Fruit fly (Drosophila melanogaster) whole organism, wandering third instar larva: Measurements from ENCODE around the gene CG46430.

ENCODE experiments used
- CG9705 ChIP-seq: fragments of 200-800 bp; sonication (Bioruptor generic); optimal IDR thresholded peaks from 2 replicates; lab custom pipeline; 2018; ENCODE audit warnings: missing biosample characterization, mild to moderate bottlenecking, missing genetic modification characterization
- CrebA ChIP-seq: fragments of 200-800 bp; sonication (Bioruptor generic); optimal IDR thresholded peaks from 2 replicates; lab custom pipeline; 2016; ENCODE audit warnings: missing biosample characterization, mild to moderate bottlenecking, missing genetic modification characterization, borderline replicate concordance
- Dif ChIP-seq: fragments of 200-275, 200-300 bp; sonication (Bioruptor generic); optimal IDR thresholded peaks from 2 replicates; lab custom pipeline; 2018; ENCODE audit warnings: missing biosample characterization, missing genetic modification characterization; ENCODE audit not compliant: partially characterized antibody
- GATAd ChIP-seq: sonication (Bioruptor generic); optimal IDR thresholded peaks from 2 replicates; lab custom pipeline; 2016; ENCODE audit warnings: missing biosample characterization, missing genetic modification characterization
- HLH106 ChIP-seq: fragments of 200-800 bp; optimal IDR thresholded peaks from 3 replicates; lab custom pipeline; 2019; ENCODE audit warnings: missing biosample characterization, mild to moderate bottlenecking, missing genetic modification characterization, moderate library complexity
- Hnf4 ChIP-seq: fragments of 200-800 bp; sonication (Bioruptor generic); optimal IDR thresholded peaks from 2 replicates; lab custom pipeline; 2016; ENCODE audit warnings: missing biosample characterization, mild to moderate bottlenecking, missing genetic modification characterization
- Hr78 ChIP-seq: fragments of >200 bp; optimal IDR thresholded peaks from 2 replicates; lab custom pipeline; 2017; ENCODE audit warnings: missing biosample characterization, missing genetic modification characterization
- Jra ChIP-seq: sonication (Bioruptor generic); optimal IDR thresholded peaks from 2 replicates; lab custom pipeline; 2016; ENCODE audit warnings: missing biosample characterization, missing genetic modification characterization
- Myc ChIP-seq: fragments of >200 bp; optimal IDR thresholded peaks from 2 replicates; lab custom pipeline; 2017
- N ChIP-seq: fragments of >200 bp; optimal IDR thresholded peaks from 2 replicates; lab custom pipeline; 2018; ENCODE audit warnings: missing biosample characterization, missing external identifiers, missing genetic modification characterization
- OdsH ChIP-seq: fragments of 200-800 bp; sonication (Bioruptor generic); optimal IDR thresholded peaks from 2 replicates; lab custom pipeline; 2016; ENCODE audit warnings: missing biosample characterization, mild to moderate bottlenecking, missing genetic modification characterization
- Rel ChIP-seq, 2 experiments: fragments of 200-800 bp; sonication (Bioruptor generic) in 1 of 2; optimal IDR thresholded peaks; 2 replicates in 1 of 2; 3 replicates in 1 of 2; lab custom pipeline; 2016 to 2019; ENCODE audit warnings: mild to moderate bottlenecking in 2 of 2, missing biosample characterization in 2 of 2, missing genetic modification characterization in 2 of 2, moderate library complexity in 1 of 2
- Vsx2 ChIP-seq: fragments of 200-300, 225-300 bp; sonication (Bioruptor generic); optimal IDR thresholded peaks from 2 replicates; lab custom pipeline; 2018; ENCODE audit warnings: missing biosample characterization, missing genetic modification characterization; ENCODE audit not compliant: partially characterized antibody
- brk ChIP-seq: fragments of 200-800 bp; sonication (Bioruptor generic); optimal IDR thresholded peaks from 2 replicates; lab custom pipeline; 2016; ENCODE audit warnings: missing biosample characterization, mild to moderate bottlenecking, missing genetic modification characterization
- dl ChIP-seq, 2 experiments: fragments of 175-275, 200-275 bp in 1 of 2; fragments of 200-275 bp in 1 of 2; sonication (Bioruptor generic); optimal IDR thresholded peaks; lab custom pipeline; 2018; ENCODE audit warnings: mild to moderate bottlenecking in 2 of 2, missing biosample characterization in 2 of 2, missing genetic modification characterization in 2 of 2, moderate library complexity in 2 of 2; ENCODE audit not compliant: partially characterized antibody in 2 of 2, insufficient read depth in 1 of 2
- dmrt93B ChIP-seq: fragments of 200-800 bp; sonication (Bioruptor generic); optimal IDR thresholded peaks from 2 replicates; lab custom pipeline; 2018; ENCODE audit warnings: missing biosample characterization, mild to moderate bottlenecking, missing genetic modification characterization
- dsf ChIP-seq: sonication (Bioruptor generic); optimal IDR thresholded peaks from 2 replicates; lab custom pipeline; 2016; ENCODE audit warnings: missing biosample characterization, missing genetic modification characterization, borderline replicate concordance
- foxo ChIP-seq, 2 experiments: fragments of 200-800 bp; sonication (Bioruptor generic); optimal IDR thresholded peaks; 2 replicates in 1 of 2; 3 replicates in 1 of 2; lab custom pipeline; 2016 to 2017; ENCODE audit warnings: missing biosample characterization in 2 of 2, missing genetic modification characterization in 2 of 2
- fru ChIP-seq: fragments of 200-800 bp; sonication (Bioruptor generic); optimal IDR thresholded peaks from 3 replicates; lab custom pipeline; 2016; ENCODE audit warnings: missing biosample characterization, mild to moderate bottlenecking, missing genetic modification characterization
- h ChIP-seq: fragments of 200-800 bp; sonication (Bioruptor generic); optimal IDR thresholded peaks from 3 replicates; lab custom pipeline; 2016; ENCODE audit warnings: missing biosample characterization, mild to moderate bottlenecking, missing genetic modification characterization
- jim ChIP-seq: fragments of 175-275, 200-325 bp; sonication (Bioruptor generic); optimal IDR thresholded peaks from 2 replicates; lab custom pipeline; 2016; ENCODE audit warnings: missing biosample characterization, mild to moderate bottlenecking, missing genetic modification characterization
- lola ChIP-seq: fragments of >200 bp; optimal IDR thresholded peaks from 2 replicates; lab custom pipeline; 2017; ENCODE audit warnings: missing biosample characterization, missing genetic modification characterization
- rgr ChIP-seq: fragments of 200-800 bp; sonication (Bioruptor generic); optimal IDR thresholded peaks from 3 replicates; lab custom pipeline; 2016; ENCODE audit warnings: missing biosample characterization, mild to moderate bottlenecking, missing genetic modification characterization
- tai ChIP-seq: sonication (Bioruptor generic); optimal IDR thresholded peaks from 2 replicates; lab custom pipeline; 2016; ENCODE audit warnings: missing biosample characterization, missing genetic modification characterization
- usp ChIP-seq: fragments of >200 bp; optimal IDR thresholded peaks from 2 replicates; lab custom pipeline; 2017; ENCODE audit warnings: missing biosample characterization, missing genetic modification characterization
- woc ChIP-seq: sonication (Bioruptor generic); optimal IDR thresholded peaks from 2 replicates; lab custom pipeline; 2016; ENCODE audit warnings: missing biosample characterization, mild to moderate bottlenecking, missing genetic modification characterization

CG46430 gene

DNA sequence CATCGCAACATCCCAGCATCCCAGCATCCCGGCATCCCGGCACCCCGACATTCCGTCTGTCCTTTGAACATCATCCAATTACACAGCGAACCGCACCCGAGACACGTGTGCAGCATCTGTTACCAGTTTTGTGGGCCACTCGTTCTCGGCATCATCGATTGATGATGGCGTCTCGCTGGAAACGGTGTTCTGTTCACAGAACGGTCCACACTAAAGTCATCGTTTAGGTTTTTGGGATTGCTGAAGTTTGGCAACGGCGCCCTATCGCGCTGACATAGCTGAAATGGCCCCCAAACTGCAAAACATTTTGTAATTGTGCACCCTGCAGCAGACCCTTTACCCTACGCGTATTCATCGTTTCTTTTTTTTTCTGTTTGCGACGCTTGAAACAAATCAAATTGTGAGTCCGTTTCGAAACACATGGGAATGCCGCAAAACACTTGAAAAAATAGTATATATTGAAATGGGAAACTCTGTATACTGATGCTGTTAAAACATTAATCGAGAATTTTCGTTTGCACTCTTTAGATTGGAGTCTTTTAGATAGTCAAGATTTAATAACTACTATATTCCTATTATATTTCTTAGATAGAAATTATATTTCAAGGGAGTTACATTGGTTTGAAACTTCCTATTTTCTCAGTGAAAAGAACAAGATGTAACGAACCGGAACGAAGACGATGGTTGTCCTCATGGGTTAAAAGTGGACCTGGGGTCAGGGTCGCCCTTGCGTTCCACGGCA lies 47.5 kb downstream of the CG46430 start:
- TF ChIP-seq lola (GFP tag; lab: Kevin White, UChicago) (no peak), HLH106 (peak; percentile 9), N (GFP tag; lab: Kevin White, UChicago) (no peak), rgr (peak; percentile 17), CrebA (GFP tag; lab: Kevin White, UChicago) (no peak), CG9705 (GFP tag; lab: Kevin White, UChicago) (no peak), foxo (GFP tag; optimal IDR thresholded peaks at IDR 0.05; lab: Kevin White, UChicago) (peak in 1 of 2 experiments; percentile 1), OdsH (peak; percentile 13), dl (GFP tag; optimal IDR thresholded peaks at IDR 0.05; lab: Kevin White, UChicago; ENCODE audit: insufficient read depth in 1 of 2, partially characterized antibody in 2 of 2) (no peak), tai (no peak), Myc (no peak), h (GFP tag; lab: Kevin White, UChicago) (peak; percentile 11)

DNA sequence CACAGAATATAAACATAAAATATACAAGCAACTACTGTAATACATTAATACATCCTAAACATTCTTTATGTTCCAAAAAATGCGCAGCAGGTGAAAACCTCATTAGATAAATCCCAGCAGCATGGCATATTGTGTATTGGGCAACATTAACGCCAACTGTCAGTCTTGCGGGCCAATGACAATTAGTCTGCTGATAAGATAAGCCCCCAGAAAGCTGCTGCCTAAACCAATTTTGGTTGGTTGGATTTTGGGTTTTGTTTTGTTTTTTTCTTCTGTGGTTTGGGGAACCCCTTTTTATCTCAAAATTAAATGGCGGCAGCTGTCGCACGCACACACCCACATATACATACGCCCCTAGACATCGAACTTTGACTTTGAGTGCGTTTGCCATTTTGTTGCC lies 49.9 kb downstream of the CG46430 start:
- no peak for TF ChIP-seq GATAd
- TF ChIP-seq woc, result no peak
- TF ChIP-seq rgr, result no peak
- TF ChIP-seq Hnf4 (GFP tag; lab: Kevin White, UChicago), result no peak
- no peak for TF ChIP-seq lola (GFP tag; lab: Kevin White, UChicago)
- no peak for TF ChIP-seq brk (GFP tag; lab: Kevin White, UChicago)
- TF ChIP-seq dl (GFP tag; optimal IDR thresholded peaks at IDR 0.05; lab: Kevin White, UChicago; ENCODE audit: insufficient read depth in 1 of 2, partially characterized antibody in 2 of 2), result no peak
- TF ChIP-seq Vsx2, result no peak
- TF ChIP-seq h (GFP tag; lab: Kevin White, UChicago), result no peak
- TF ChIP-seq dmrt93B (GFP tag; lab: Kevin White, UChicago), result no peak
- TF ChIP-seq Dif, result no peak
- no peak for TF ChIP-seq fru (GFP tag; lab: Kevin White, UChicago)
- TF ChIP-seq dsf, result no peak
- TF ChIP-seq Rel (GFP tag; optimal IDR thresholded peaks at IDR 0.05; lab: Kevin White, UChicago), result no peak
- no peak for TF ChIP-seq Rel (tag; optimal IDR thresholded peaks at IDR 0.05; lab: Kevin White, UChicago)
- no peak for TF ChIP-seq Jra
- TF ChIP-seq foxo (GFP tag; optimal IDR thresholded peaks at IDR 0.05; lab: Kevin White, UChicago), result no peak
- TF ChIP-seq OdsH, result no peak
- TF ChIP-seq jim (GFP tag; lab: Kevin White, UChicago), result no peak
- no peak for TF ChIP-seq usp (GFP tag; lab: Kevin White, UChicago)
- no peak for TF ChIP-seq Hr78 (GFP tag; lab: Kevin White, UChicago)
